Worm (Caenorhabditis elegans) whole organism, young adult: Measurements from ENCODE around the gene mpz-1.

Source experiments
- B0035.1 ChIP-seq: sonication (generic microtip); optimal IDR thresholded peaks from 2 replicates; lab custom pipeline; 2016; ENCODE audit warnings: missing genetic modification characterization, mild to moderate bottlenecking, missing compliant biosample characterization, missing genotype, missing genetic modification reagents
- D2030.7 ChIP-seq: fragments of 200-800 bp; sonication (Bioruptor generic); IDR thresholded peaks from 2 replicates; pipeline ENCODE4 v1.3.6; 2022; ENCODE audit warnings: missing genetic modification reagents, missing genetic modification characterization, missing compliant biosample characterization
- F33H1.4 ChIP-seq: fragments of 200-800 bp; sonication (Bioruptor generic); IDR thresholded peaks from 2 replicates; pipeline ENCODE4 v1.3.6; 2022; ENCODE audit warnings: missing genetic modification reagents, missing genetic modification characterization, missing compliant biosample characterization
- F39B2.1 ChIP-seq: fragments of 200-800 bp; sonication (Bioruptor generic); IDR thresholded peaks from 2 replicates; pipeline ENCODE4 v1.3.6; 2022; ENCODE audit warnings: missing genetic modification reagents, missing genetic modification characterization, missing compliant biosample characterization
- F55B11.4 ChIP-seq: sonication (generic microtip); optimal IDR thresholded peaks from 2 replicates; lab custom pipeline; 2016; ENCODE audit warnings: missing compliant biosample characterization, missing genetic modification characterization, borderline replicate concordance; ENCODE audit not compliant: insufficient read depth
- ama-1 ChIP-seq, 3 experiments: fragments of 150-350 bp in 1 of 3; sonication (generic microtip) in 2 of 3; optimal IDR thresholded peaks; 2 replicates each; lab custom pipeline; 2014 to 2018; ENCODE audit warnings: missing biosample characterization in 2 of 3, missing genetic modification characterization in 2 of 3, missing genetic modification reagents in 2 of 3
- athp-1 ChIP-seq: sonication (generic microtip); optimal IDR thresholded peaks from 2 replicates; lab custom pipeline; 2017; ENCODE audit warnings: mild to moderate bottlenecking, missing genetic modification characterization, missing compliant biosample characterization
- attf-3 ChIP-seq: fragments of 200-800 bp; sonication (Bioruptor generic); conservative IDR thresholded peaks from 2 replicates; pipeline ENCODE4 v1.3.6; 2022; ENCODE audit warnings: missing genetic modification reagents, missing genetic modification characterization, missing compliant biosample characterization
- attf-6 ChIP-seq: fragments of 200-800 bp; sonication (Bioruptor generic); IDR thresholded peaks from 2 replicates; pipeline ENCODE4 v1.3.6; 2022; ENCODE audit warnings: missing genetic modification reagents, missing genetic modification characterization, missing compliant biosample characterization
- ccch-3 ChIP-seq: fragments of 200-800 bp; sonication (Bioruptor generic); optimal IDR thresholded peaks from 2 replicates; lab custom pipeline; 2018; ENCODE audit warnings: mild to moderate bottlenecking, missing genetic modification characterization, missing compliant biosample characterization
- ceh-40 ChIP-seq: fragments of 200-800 bp; sonication (Bioruptor generic); IDR thresholded peaks from 2 replicates; pipeline ENCODE4 v1.3.6; 2022; ENCODE audit warnings: missing genetic modification characterization, missing compliant biosample characterization
- ceh-79 ChIP-seq: sonication (generic microtip); optimal IDR thresholded peaks from 2 replicates; lab custom pipeline; 2017; ENCODE audit warnings: mild to moderate bottlenecking, missing genetic modification characterization, missing compliant biosample characterization
- egrh-3 ChIP-seq: fragments of 200-800 bp; sonication (Bioruptor generic); IDR thresholded peaks from 2 replicates; pipeline ENCODE4 v1.3.6; 2022; ENCODE audit warnings: missing genetic modification reagents, missing genetic modification characterization, missing compliant biosample characterization
- hlh-12 ChIP-seq: sonication (generic microtip); optimal IDR thresholded peaks from 2 replicates; lab custom pipeline; 2016; ENCODE audit warnings: missing genetic modification characterization, missing compliant biosample characterization
- hmg-1.2 ChIP-seq: fragments of 200-800 bp; sonication (Bioruptor generic); IDR thresholded peaks from 2 replicates; pipeline ENCODE4 v1.3.6; 2022; ENCODE audit warnings: missing genetic modification reagents, missing genetic modification characterization, missing compliant biosample characterization
- lin-26 ChIP-seq: fragments of 200-800 bp; sonication (Bioruptor generic); IDR thresholded peaks from 2 replicates; pipeline ENCODE4 v1.3.6; 2022; ENCODE audit warnings: missing genetic modification reagents, missing genetic modification characterization, missing compliant biosample characterization
- madf-6 ChIP-seq: fragments of 200-800 bp; sonication (Bioruptor generic); IDR thresholded peaks from 2 replicates; pipeline ENCODE4 v1.3.6; 2022; ENCODE audit warnings: missing genetic modification reagents, missing genetic modification characterization, missing compliant biosample characterization
- mxl-1 ChIP-seq: sonication (generic microtip); optimal IDR thresholded peaks from 2 replicates; lab custom pipeline; 2016; ENCODE audit warnings: missing genetic modification characterization, missing compliant biosample characterization
- rcor-1 ChIP-seq: fragments of 200-800 bp; sonication (Bioruptor generic); IDR thresholded peaks from 2 replicates; pipeline ENCODE4 v1.3.6; 2022; ENCODE audit warnings: missing genetic modification reagents, missing genetic modification characterization, missing compliant biosample characterization
- rec-8 ChIP-seq, 2 experiments: sonication (generic microtip); optimal IDR thresholded peaks; 2 replicates each; lab custom pipeline; 2016; ENCODE audit warnings: mild to moderate bottlenecking in 2 of 2, missing genetic modification characterization in 2 of 2, missing genetic modification reagents in 2 of 2, missing genotype in 2 of 2, missing biosample characterization in 1 of 2, missing compliant biosample characterization in 1 of 2, moderate library complexity in 1 of 2
- snpc-1.1 ChIP-seq: sonication (generic microtip); optimal IDR thresholded peaks from 2 replicates; lab custom pipeline; 2017; ENCODE audit warnings: missing genetic modification characterization, mild to moderate bottlenecking, missing compliant biosample characterization, antibody characterized with exemption, moderate library complexity, missing genotype, missing genetic modification reagents; ENCODE audit not compliant: insufficient read depth
- snpc-1.3 ChIP-seq: sonication (generic microtip); optimal IDR thresholded peaks from 2 replicates; lab custom pipeline; 2017; ENCODE audit warnings: missing genetic modification characterization, mild to moderate bottlenecking, missing compliant biosample characterization, antibody characterized with exemption, moderate library complexity, missing genotype, missing genetic modification reagents; ENCODE audit not compliant: insufficient read depth
- snpc-4 ChIP-seq, 5 experiments: fragments of 150-350 bp in 1 of 5; sonication (generic microtip) in 4 of 5; optimal IDR thresholded peaks; 2 replicates each; lab custom pipeline; 2014 to 2018; ENCODE audit warnings: missing genetic modification characterization in 5 of 5, missing biosample characterization in 3 of 5, antibody characterized with exemption in 2 of 5, mild to moderate bottlenecking in 2 of 5, missing compliant biosample characterization in 2 of 5, missing genotype in 2 of 5, moderate library complexity in 2 of 5, missing genetic modification reagents in 1 of 5
- unc-130 ChIP-seq: sonication (generic microtip); optimal IDR thresholded peaks from 2 replicates; lab custom pipeline; 2016; ENCODE audit warnings: missing genetic modification reagents, missing genetic modification characterization, missing compliant biosample characterization
- xnd-1 ChIP-seq: sonication (generic microtip); optimal IDR thresholded peaks from 2 replicates; lab custom pipeline; 2016; ENCODE audit warnings: missing genotype, missing genetic modification reagents, missing genetic modification characterization, missing compliant biosample characterization
- zfh-2 ChIP-seq: fragments of 200-800 bp; sonication (Bioruptor generic); conservative IDR thresholded peaks from 2 replicates; pipeline ENCODE4 v1.3.6; 2022; ENCODE audit warnings: missing genetic modification reagents, missing genetic modification characterization, missing compliant biosample characterization
- ztf-22 ChIP-seq: fragments of 200-800 bp; sonication (Bioruptor generic); optimal IDR thresholded peaks from 2 replicates; lab custom pipeline; 2018; ENCODE audit warnings: mild to moderate bottlenecking, missing genetic modification characterization, moderate library complexity, missing compliant biosample characterization
- ztf-28 ChIP-seq: fragments of 200-800 bp; sonication (Bioruptor generic); IDR thresholded peaks from 2 replicates; pipeline ENCODE4 v1.3.6; 2022; ENCODE audit warnings: missing genetic modification reagents, missing genetic modification characterization, missing compliant biosample characterization

Gene mpz-1

DNA sequence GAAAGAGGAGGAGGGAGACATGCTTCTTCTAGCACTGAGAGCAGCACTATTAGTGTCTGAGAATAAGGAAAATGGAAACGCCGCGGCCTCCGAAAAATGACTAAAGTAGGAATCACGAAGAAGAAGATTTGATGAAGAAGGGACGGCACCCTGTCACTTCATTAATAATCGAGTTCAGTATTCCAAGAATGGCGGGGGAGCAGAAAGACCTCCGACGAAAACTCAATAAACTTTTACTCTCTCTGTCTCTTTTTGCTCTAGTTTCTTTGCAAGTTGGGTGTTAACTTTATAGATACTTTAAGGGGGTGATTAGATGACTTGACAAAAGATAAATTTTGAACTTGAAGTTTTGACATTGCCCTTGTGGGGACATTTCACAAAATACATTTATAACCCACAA, 8.6 kb downstream of the mpz-1 start:
- TF ChIP-seq hlh-12 (tag; lab: Kevin White, UChicago): no peak
- no peak for TF ChIP-seq attf-3 (GFP tag; lab: Robert Waterston, UW)
- no peak for TF ChIP-seq snpc-4 (GFP tag; optimal IDR thresholded peaks at IDR 0.05; lab: Kevin White, UChicago)
- no peak for TF ChIP-seq snpc-4 (tag; optimal IDR thresholded peaks at IDR 0.05; lab: Kevin White, UChicago)
- TF ChIP-seq zfh-2 (GFP tag; lab: Robert Waterston, UW): peak; percentile 48; the same call in 1 of the 2 replicates
- no peak for TF ChIP-seq F33H1.4
- TF ChIP-seq hmg-1.2 (GFP tag; lab: Robert Waterston, UW): no peak

DNA sequence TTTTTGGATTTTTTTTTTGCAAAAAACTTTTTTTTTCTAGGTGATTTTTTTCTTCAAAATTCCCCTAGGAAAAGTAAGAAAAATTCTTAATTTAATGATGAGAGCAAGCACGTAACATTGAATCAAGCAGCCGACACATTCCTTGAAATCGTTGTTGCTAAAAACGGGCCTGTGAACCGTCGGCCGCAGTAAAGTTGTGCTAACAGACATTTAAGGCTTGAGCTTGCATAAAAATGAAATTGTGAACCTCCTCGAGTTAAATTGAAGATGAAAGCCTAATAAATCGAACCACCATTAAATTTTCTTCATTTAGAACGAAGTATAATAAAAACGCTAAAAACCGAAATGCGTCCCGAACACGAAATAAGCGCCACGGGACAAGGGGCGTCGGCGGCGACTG, 9.9 kb downstream of the mpz-1 start:
- TF ChIP-seq snpc-4 (GFP tag; optimal IDR thresholded peaks at IDR 0.05; lab: Kevin White, UChicago) (no peak), snpc-4 (tag; optimal IDR thresholded peaks at IDR 0.05; lab: Kevin White, UChicago) (peak in 2 of 4 experiments; percentile 29 to 57), ama-1 (optimal IDR thresholded peaks at IDR 0.05; lab: Kevin White, UChicago) (no peak), ama-1 (GFP tag; optimal IDR thresholded peaks at IDR 0.05; lab: Kevin White, UChicago) (no peak), snpc-1.1 (tag; lab: Kevin White, UChicago) (peak; percentile 65)
- TF ChIP-seq, all 124 proteins: peak for 2

DNA sequence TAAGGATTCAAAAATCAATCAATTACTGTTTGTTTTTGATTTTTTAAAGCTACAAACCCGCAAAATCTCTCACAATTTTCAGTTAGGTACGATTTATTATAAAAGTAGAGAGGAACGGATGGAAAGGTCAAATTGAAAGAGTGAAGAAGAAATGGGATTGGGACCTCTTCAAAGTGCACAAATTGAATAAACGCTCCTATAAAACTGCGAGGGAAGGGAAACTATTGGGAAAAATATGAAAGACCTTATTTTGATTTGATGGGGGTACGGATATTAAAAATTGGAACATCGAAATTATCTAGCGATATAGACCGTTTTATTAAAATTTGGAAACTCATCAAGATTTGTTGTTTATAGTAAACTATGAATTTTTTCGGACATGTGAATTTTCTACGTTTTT, 11.2 kb downstream of the mpz-1 start:
- TF ChIP-seq ztf-22 (no peak), attf-6 (GFP tag; lab: Robert Waterston, UW) (no peak), xnd-1 (no peak), hmg-1.2 (GFP tag; lab: Robert Waterston, UW) (no peak), snpc-1.1 (tag; lab: Kevin White, UChicago) (no peak), madf-6 (GFP tag; lab: Robert Waterston, UW) (no peak), lin-26 (GFP tag; lab: Robert Waterston, UW) (no peak), unc-130 (GFP tag; lab: Kevin White, UChicago) (no peak), zfh-2 (GFP tag; lab: Robert Waterston, UW) (no peak), egrh-3 (no peak), ztf-28 (no peak), athp-1 (tag; lab: Kevin White, UChicago) (no peak), ama-1 (optimal IDR thresholded peaks at IDR 0.05; lab: Kevin White, UChicago) (no peak), ama-1 (GFP tag; optimal IDR thresholded peaks at IDR 0.05; lab: Kevin White, UChicago) (no peak), B0035.1 (tag; lab: Kevin White, UChicago) (no peak), snpc-1.3 (tag; lab: Kevin White, UChicago) (no peak), mxl-1 (tag; lab: Kevin White, UChicago) (no peak)
- TF ChIP-seq, all 124 proteins: peak for 0

DNA sequence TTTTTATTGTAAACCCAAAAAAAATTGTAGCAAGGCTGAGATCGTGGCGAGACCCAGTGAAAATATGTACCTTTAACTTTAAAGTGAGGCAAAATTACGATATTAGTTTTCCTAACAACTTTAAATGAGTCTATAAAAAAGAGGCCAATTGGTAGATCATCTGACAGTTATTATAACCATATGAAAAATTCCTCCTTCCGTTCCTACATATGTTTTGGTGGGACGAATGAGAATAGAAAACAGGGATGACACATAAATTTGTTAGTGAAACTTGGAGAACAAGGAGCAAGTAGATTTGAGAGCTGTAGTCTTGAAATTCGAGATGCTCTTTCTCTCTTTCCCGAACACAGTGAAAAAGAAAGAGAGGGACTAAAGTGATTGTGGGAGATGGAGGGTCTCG, 12.7 kb downstream of the mpz-1 start:
- TF ChIP-seq hlh-12 (tag; lab: Kevin White, UChicago) (no peak), B0035.1 (tag; lab: Kevin White, UChicago) (no peak)

DNA sequence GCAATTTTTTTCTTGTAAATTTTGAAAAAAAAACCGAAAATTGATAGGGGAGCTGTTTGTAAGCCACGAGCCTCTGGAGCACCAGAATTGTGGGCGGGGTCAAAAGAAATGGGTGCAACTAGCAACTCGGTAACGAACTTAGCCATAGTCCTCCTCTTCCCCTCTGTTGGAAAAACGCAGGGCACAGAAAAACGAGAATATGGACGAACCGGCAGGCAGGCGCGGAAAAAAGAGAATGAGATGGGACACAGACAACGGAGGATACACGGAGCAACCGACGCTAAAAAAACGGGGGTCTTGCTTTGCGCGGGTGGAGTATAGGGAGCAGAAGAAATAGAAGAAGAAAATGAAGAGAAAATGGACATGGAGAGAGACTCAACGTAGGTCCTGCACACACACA, 16.3 kb downstream of the mpz-1 start:
- TF ChIP-seq ceh-40 (GFP tag; lab: Robert Waterston, UW): no peak
- TF ChIP-seq zfh-2 (GFP tag; lab: Robert Waterston, UW): peak; percentile 48; the same call in 1 of the 2 replicates
- TF ChIP-seq F55B11.4 (tag; lab: Kevin White, UChicago): no peak
- no peak for TF ChIP-seq F39B2.1

DNA sequence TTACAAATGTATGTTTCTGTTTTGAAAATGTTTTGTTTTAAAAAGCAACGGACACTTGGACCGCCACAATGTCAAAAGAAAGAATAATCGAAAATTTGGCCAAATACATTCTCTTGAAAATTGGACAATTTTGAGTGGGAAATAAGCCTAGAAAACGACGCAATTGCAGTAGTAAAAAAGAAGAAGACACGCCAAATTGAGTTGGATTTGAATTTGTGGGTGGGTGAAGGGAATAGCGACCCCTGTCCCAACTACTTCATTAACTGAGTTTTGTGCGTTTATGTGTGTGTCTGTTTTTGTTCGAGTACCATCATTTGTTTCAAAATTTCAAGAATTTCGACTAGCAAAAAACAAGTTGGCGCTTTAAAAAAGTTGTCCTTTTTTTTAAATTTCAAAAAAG, 17.1 kb downstream of the mpz-1 start:
- TF ChIP-seq D2030.7 (GFP tag; lab: Robert Waterston, UW) (no peak), ccch-3 (GFP tag; lab: Kevin White, UChicago) (no peak), rec-8 (tag; optimal IDR thresholded peaks at IDR 0.05; lab: Kevin White, UChicago) (no peak), B0035.1 (tag; lab: Kevin White, UChicago) (no peak), rcor-1 (GFP tag; lab: Robert Waterston, UW) (no peak), ceh-79 (tag; lab: Kevin White, UChicago) (no peak)
